Worm (Caenorhabditis elegans) whole organism, late embryonic: ENCODE results near the gene T10B9.14.

ENCODE experiments used
- C08G9.2 ChIP-seq: sonication (generic microtip); optimal IDR thresholded peaks from 2 replicates; lab custom pipeline; 2016; ENCODE audit warnings: mild to moderate bottlenecking, missing genetic modification characterization, moderate library complexity, missing compliant biosample characterization
- F13H6.1 ChIP-seq: sonication (generic microtip); optimal IDR thresholded peaks from 2 replicates; lab custom pipeline; 2016; ENCODE audit warnings: missing genetic modification characterization, missing compliant biosample characterization
- Y22D7AL.16 ChIP-seq: sonication (generic microtip); optimal IDR thresholded peaks from 2 replicates; lab custom pipeline; 2016; ENCODE audit warnings: missing genetic modification characterization, missing compliant biosample characterization
- ama-1 ChIP-seq: fragments of 150-350 bp; optimal IDR thresholded peaks from 2 replicates; lab custom pipeline; 2014
- ceh-9 ChIP-seq: sonication (generic microtip); optimal IDR thresholded peaks from 2 replicates; lab custom pipeline; 2016; ENCODE audit warnings: mild to moderate bottlenecking, missing genetic modification characterization, inconsistent platforms, missing compliant biosample characterization
- dmd-4 ChIP-seq: sonication (generic microtip); optimal IDR thresholded peaks from 2 replicates; lab custom pipeline; 2016; ENCODE audit warnings: borderline replicate concordance, missing genetic modification characterization, missing compliant biosample characterization
- eyg-1 ChIP-seq: sonication (generic microtip); optimal IDR thresholded peaks from 2 replicates; lab custom pipeline; 2016; ENCODE audit warnings: missing genotype, missing genetic modification characterization, missing compliant biosample characterization
- mec-3 ChIP-seq: sonication (generic microtip); optimal IDR thresholded peaks from 2 replicates; lab custom pipeline; 2016; ENCODE audit warnings: borderline replicate concordance, missing genetic modification characterization, missing compliant biosample characterization
- nfya-1 ChIP-seq: sonication (generic microtip); optimal IDR thresholded peaks from 2 replicates; lab custom pipeline; 2017; ENCODE audit warnings: missing genetic modification characterization, mild to moderate bottlenecking, missing compliant biosample characterization, antibody characterized with exemption, moderate library complexity
- rnt-1 ChIP-seq: sonication (generic microtip); optimal IDR thresholded peaks from 2 replicates; lab custom pipeline; 2016; ENCODE audit warnings: missing genetic modification characterization, missing compliant biosample characterization

ce11 chrII:9740552-9740951, 41.7 kb downstream of the T10B9.14 start:
- TF ChIP-seq mec-3 (tag; lab: Kevin White, UChicago) (no peak), nfya-1 (tag; lab: Kevin White, UChicago) (no peak), C08G9.2 (tag; lab: Kevin White, UChicago) (no peak), Y22D7AL.16 (tag; lab: Kevin White, UChicago) (no peak), dmd-4 (tag; lab: Kevin White, UChicago) (no peak), rnt-1 (no peak), ama-1 (no peak), F13H6.1 (tag; lab: Kevin White, UChicago) (no peak), ceh-9 (tag; lab: Kevin White, UChicago) (no peak), eyg-1 (tag; lab: Kevin White, UChicago) (no peak)
